Worm (Caenorhabditis elegans): ENCODE results near the gene arx-4.

Gene arx-4

DNA sequence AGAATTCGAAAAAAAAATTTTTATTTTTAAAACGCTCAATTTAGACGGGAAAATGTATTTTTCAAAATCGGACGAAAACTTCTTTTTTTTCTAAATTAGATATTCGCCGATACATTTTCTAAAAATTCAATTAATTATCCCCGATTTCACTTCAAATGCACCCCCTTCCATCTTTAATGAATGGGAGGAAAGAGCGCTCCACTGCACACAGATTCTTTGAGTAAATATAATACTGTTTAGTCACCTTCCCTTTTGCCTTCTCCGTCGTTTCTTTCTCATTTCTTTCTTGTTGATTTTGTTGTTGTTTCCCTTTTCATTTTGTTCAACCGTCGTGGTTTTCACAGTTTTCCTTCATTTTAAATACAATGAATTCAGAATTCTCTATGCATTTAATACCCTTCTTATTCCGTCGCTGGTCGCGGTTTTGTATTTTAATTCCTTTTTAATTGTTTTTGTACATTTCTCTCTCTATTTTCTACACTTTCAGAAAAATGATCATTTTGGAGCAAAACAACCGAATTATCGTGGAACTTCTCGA lies at the start of gene arx-4:
TSS of gene arx-4 (plus strand) at position 488 of the 538 bp plus-strand sequence.
- TF ChIP-seq elt-4 (tag; optimal IDR thresholded peaks at IDR 0.05) (no peak), ceh-31 (tag; optimal IDR thresholded peaks at IDR 0.05) (peak; percentile 28), unc-42 (tag; optimal IDR thresholded peaks at IDR 0.05) (peak; percentile 95)

DNA sequence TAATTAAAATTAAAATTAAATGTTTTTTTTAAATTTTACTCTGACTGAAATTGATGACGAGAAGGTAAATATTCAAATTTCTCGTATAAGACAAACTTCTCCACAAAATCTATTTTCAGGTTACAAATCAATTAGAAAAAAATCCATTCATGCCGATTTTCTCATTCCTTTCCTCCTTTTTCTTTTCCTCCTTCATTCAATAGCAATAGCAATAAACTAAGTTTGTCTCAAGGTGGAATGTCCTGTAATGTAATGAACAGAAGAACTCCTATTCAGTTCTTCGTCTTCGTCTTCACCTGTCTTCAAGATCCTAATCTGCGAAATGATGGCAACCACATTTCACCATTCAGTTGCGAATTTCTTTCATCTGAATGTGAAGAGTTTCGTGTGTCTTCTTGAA lies 46.3 kb upstream of the arx-4 start, which contains the start of gene dac-1:
TSS of gene dac-1 (plus strand) at position 301 of the 400 bp plus-strand sequence.
- TF ChIP-seq fkh-10 (GFP tag; optimal IDR thresholded peaks at IDR 0.05) (no peak), K02D7.2 (tag; optimal IDR thresholded peaks at IDR 0.05) (no peak), pha-4 (tag; optimal IDR thresholded peaks at IDR 0.05) (no peak)

DNA sequence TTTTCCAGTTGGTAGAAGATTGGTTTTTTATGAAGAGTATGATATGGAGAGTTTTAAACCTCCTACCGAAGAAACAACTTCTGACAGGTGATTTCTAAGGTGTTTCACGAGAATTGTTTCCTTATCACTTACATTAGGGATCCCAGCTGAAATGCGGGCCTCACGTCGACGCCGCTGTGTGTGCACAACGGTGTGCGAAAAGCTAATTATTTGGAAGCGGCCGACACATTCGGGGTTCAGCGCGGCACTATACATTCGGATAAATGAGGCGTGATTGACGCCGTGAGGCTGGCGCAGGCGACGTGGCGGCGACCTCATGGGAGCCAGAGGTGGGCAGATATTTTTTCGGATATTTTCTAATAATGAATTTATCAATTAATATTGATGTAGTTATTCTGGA lies 42.8 kb upstream of the arx-4 start:
- no peak for TF ChIP-seq ceh-18 (tag; optimal IDR thresholded peaks at IDR 0.05)
- no peak for TF ChIP-seq eyg-1 (tag; optimal IDR thresholded peaks at IDR 0.05)
- no peak for TF ChIP-seq Y22D7AL.16 (tag; optimal IDR thresholded peaks at IDR 0.05)
- TF ChIP-seq T23F11.4 (GFP tag; optimal IDR thresholded peaks at IDR 0.05) = no peak

DNA sequence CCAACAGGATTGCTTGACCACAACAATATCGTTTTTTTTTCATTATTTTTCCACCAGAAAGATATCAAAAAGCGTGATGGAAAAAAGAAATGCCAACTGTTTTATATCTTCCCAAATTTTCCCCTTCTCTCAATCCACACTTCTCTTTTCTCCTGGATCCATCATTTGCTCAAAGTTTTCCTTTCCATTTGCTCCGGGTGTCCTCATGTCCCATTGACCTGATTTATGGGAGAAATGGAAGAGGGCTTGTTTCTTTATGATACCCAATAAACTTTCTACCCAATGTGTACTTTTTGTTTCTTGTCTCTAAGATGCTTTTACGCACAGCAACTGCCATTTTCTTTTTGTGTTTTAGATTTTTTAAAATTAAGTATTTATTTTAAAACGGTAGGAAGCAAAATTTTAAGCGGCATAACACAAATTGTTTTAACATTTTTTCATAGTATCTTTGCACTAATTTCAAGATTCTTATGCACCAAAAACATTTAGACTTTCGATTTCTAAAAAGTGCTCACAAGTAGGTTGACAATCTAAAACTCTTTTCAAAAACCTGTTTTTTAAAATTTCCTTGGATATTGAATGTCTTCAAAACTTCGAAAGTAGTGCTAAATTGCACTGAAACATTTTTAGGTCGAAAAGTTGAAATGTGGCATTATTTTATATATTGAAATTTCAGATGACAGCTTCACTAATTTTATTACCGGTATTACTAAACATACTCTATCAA lies 39.4 kb upstream of the arx-4 start, which contains the start of gene clec-149:
TSS of gene clec-149 (plus strand) at position 677 of the 727 bp plus-strand sequence.
- TF ChIP-seq nhr-232 (tag; optimal IDR thresholded peaks at IDR 0.05) (no peak), ceh-18 (tag; optimal IDR thresholded peaks at IDR 0.05) (peak; percentile 28)

DNA sequence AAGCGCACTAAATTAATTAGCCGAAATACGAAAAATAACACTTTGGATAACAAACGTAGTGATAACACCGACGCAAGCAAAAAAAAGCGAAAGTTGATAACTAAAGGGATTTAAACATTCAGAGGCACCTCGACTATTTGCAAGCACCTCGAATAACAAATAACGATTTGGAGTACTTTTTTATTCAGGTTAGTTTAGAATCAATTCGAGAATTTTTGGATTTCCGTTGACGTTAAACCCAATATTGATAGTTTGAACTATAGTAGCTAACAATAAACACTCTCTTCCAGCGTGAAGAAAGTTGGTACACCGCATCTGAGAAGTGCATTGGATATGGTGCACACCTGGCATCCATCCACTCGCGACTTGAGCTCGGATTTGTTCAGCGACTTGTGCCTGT lies 36.9 kb upstream of the arx-4 start:
- TF ChIP-seq sox-4 (tag; optimal IDR thresholded peaks at IDR 0.05) = no peak
- TF ChIP-seq nfya-1 (tag; optimal IDR thresholded peaks at IDR 0.05) = no peak
- no peak for TF ChIP-seq pha-4 (tag; optimal IDR thresholded peaks at IDR 0.05)
- TF ChIP-seq pha-2 (tag; optimal IDR thresholded peaks at IDR 0.05) = no peak
- TF ChIP-seq ceh-45 (GFP tag; IDR thresholded peaks at IDR 0.05) = no peak
- TF ChIP-seq ceh-19 (GFP tag; optimal IDR thresholded peaks at IDR 0.05) = no peak
- TF ChIP-seq syd-9 (tag; optimal IDR thresholded peaks at IDR 0.05) = no peak

DNA sequence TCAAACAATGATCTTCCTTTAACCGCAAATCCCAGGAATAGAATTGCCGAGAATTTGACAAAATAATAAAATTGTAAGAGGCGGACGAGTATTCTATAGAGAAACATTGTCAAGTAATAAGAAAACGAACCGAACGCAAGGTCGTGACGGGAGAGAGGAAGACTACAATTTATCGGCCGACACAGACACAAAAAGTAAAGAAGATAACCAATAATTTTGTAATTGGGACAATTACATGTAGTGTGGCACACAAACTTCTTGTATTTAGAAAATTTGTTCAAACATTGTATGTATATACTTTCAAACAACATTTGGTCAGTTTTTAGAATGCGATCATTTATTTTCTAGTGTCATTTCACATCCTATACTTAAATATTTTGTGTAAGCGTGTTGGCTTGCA lies 30.1 kb upstream of the arx-4 start, which contains the start of gene ceeh-1:
TSS of gene ceeh-1 (minus strand) at position 317 of the 400 bp plus-strand sequence.
- TF ChIP-seq unc-55 (GFP tag; optimal IDR thresholded peaks at IDR 0.05) = no peak
- TF ChIP-seq nhr-232 (tag; optimal IDR thresholded peaks at IDR 0.05) = no peak
- TF ChIP-seq nhr-11 (tag; optimal IDR thresholded peaks at IDR 0.05) = no peak
- TF ChIP-seq gmeb-2 (tag; optimal IDR thresholded peaks at IDR 0.05) = no peak

DNA sequence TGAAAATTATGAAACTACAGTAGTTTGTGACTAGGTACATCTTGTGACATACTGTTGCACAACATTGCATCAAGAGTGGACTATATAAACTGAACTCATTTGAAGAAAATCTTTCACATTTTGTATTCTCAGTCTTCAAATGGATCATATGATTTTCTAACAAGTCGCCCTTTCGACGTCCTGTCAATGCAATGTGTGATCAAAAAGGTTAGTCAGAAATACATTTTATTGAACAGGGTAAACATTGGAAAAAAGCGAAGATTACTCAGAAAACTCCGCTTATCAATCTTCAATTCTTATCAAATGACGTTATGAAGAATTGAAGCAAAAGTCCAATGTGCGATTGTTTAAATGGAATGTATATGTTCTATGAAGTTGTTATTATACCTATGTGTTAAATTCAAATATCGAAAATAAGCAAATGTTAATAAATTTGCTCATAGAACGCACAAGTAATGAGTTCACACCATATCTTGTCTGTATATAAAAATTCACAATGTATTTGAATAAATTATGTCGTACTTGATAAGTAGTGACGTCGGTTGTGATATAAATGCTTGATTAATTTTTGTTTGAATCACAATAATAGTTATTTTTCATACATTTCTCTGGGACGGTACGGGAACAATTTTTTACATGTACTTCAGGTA lies 29.1 kb upstream of the arx-4 start, which contains the start of gene zip-2:
TSS of gene zip-2 (plus strand) at position 128 of the 650 bp plus-strand sequence.
- TF ChIP-seq ceh-19 (GFP tag; optimal IDR thresholded peaks at IDR 0.05) = no peak
- TF ChIP-seq ceh-34 (tag; optimal IDR thresholded peaks at IDR 0.05) = no peak
- no peak for TF ChIP-seq ttx-3 (tag; optimal IDR thresholded peaks at IDR 0.05)
- peak; percentile 27 for TF ChIP-seq elt-2 (tag; optimal IDR thresholded peaks at IDR 0.05)
- TF ChIP-seq ceh-6 (GFP tag; optimal IDR thresholded peaks at IDR 0.05) = no peak
- TF ChIP-seq lim-6 (tag; optimal IDR thresholded peaks at IDR 0.05) = no peak

Data from whole organism, late embryonic.